Fruit fly (Drosophila melanogaster): ENCODE results near the gene Dyro.

Dyro gene

dm6 chr3L:11309743-11310518 lies 14.2 kb upstream of the Dyro start (continued):
- no peak for TF ChIP-seq E2f1 (GFP tag; IDR thresholded peaks at IDR 0.05)
- TF ChIP-seq CG8924 (tag; optimal IDR thresholded peaks at IDR 0.05): peak; percentile 44
- no peak for TF ChIP-seq her (GFP tag; optimal IDR thresholded peaks at IDR 0.05)
- no peak for TF ChIP-seq CG11247 (GFP tag; IDR thresholded peaks at IDR 0.05)
- peak; percentile 71 for TF ChIP-seq gsb-n (tag; optimal IDR thresholded peaks at IDR 0.05)
- no peak for TF ChIP-seq BtbVII (GFP tag; optimal IDR thresholded peaks at IDR 0.05)
- no peak for TF ChIP-seq crp (GFP tag; optimal IDR thresholded peaks at IDR 0.05)
- no peak for TF ChIP-seq CG15479 (GFP tag; optimal IDR thresholded peaks at IDR 0.05)
- no peak for TF ChIP-seq CG12219 (GFP tag; optimal IDR thresholded peaks at IDR 0.05)
- TF ChIP-seq CG2116 (GFP tag; optimal IDR thresholded peaks at IDR 0.05): no peak
- TF ChIP-seq CG12236 (GFP tag; optimal IDR thresholded peaks at IDR 0.05): no peak
- peak; percentile 39 for TF ChIP-seq CG8388 (GFP tag; optimal IDR thresholded peaks at IDR 0.05)
- TF ChIP-seq chinmo (GFP tag; IDR thresholded peaks at IDR 0.05; ENCODE audit: partially characterized antibody): no peak
- TF ChIP-seq kah (GFP tag; optimal IDR thresholded peaks at IDR 0.05): no peak
- TF ChIP-seq CG14965 (GFP tag; optimal IDR thresholded peaks at IDR 0.05; ENCODE audit: borderline replicate concordance): no peak
- TF ChIP-seq fd96Cb (tag; optimal IDR thresholded peaks at IDR 0.05): peak; percentile 1
- 0 out of 2 replicates have a peak, but pooled peaks have one; percentile 16 for TF ChIP-seq gt (GFP tag; IDR thresholded peaks at IDR 0.05)
- no peak for TF ChIP-seq CG10543 (GFP tag; optimal IDR thresholded peaks at IDR 0.05)
- TF ChIP-seq tap (tag; optimal IDR thresholded peaks at IDR 0.05): no peak
- no peak for TF ChIP-seq pho (GFP tag; optimal IDR thresholded peaks at IDR 0.05)
- TF ChIP-seq CG14710 (tag; optimal IDR thresholded peaks at IDR 0.05): peak; percentile 62
- no peak for TF ChIP-seq CG10431 (GFP tag; optimal IDR thresholded peaks at IDR 0.05)
- TF ChIP-seq CG2120 (GFP tag; optimal IDR thresholded peaks at IDR 0.05): no peak
- TF ChIP-seq CG14667 (GFP tag; IDR thresholded peaks at IDR 0.05): no peak
- no peak for TF ChIP-seq CG8089 (GFP tag; optimal IDR thresholded peaks at IDR 0.05)
- TF ChIP-seq CG31441 (GFP tag; IDR thresholded peaks at IDR 0.05): peak; percentile 52
- TF ChIP-seq seq (GFP tag; IDR thresholded peaks at IDR 0.05): no peak; the same call in 1 of the 2 replicates
- TF ChIP-seq CG1647 (GFP tag; optimal IDR thresholded peaks at IDR 0.05): no peak
- no peak for TF ChIP-seq CG7786 (GFP tag; optimal IDR thresholded peaks at IDR 0.05)
- no peak for TF ChIP-seq Adf1 (GFP tag; IDR thresholded peaks at IDR 0.05)
- no peak for TF ChIP-seq cwo (GFP tag; optimal IDR thresholded peaks at IDR 0.05)
- peak; percentile 70 for TF ChIP-seq CG10979 (tag; optimal IDR thresholded peaks at IDR 0.05)
- TF ChIP-seq B-H2 (GFP tag; optimal IDR thresholded peaks at IDR 0.05): no peak
- no peak for TF ChIP-seq HHEX (GFP tag; optimal IDR thresholded peaks at IDR 0.05)
- peak; percentile 33 for TF ChIP-seq CG15696 (tag; optimal IDR thresholded peaks at IDR 0.05)
- TF ChIP-seq CG17359 (tag; optimal IDR thresholded peaks at IDR 0.05): no peak
- TF ChIP-seq CG17829 (tag; optimal IDR thresholded peaks at IDR 0.05): peak; percentile 39
- no peak for TF ChIP-seq NC2α (GFP tag; optimal IDR thresholded peaks at IDR 0.05)
- TF ChIP-seq CG6689 (GFP tag; IDR thresholded peaks at IDR 0.05): no peak
- TF ChIP-seq sisA (GFP tag; IDR thresholded peaks at IDR 0.05): no peak
- TF ChIP-seq CG31388 (GFP tag; optimal IDR thresholded peaks at IDR 0.05): no peak
- no peak for TF ChIP-seq Gug (GFP tag; IDR thresholded peaks at IDR 0.05)
- no peak for TF ChIP-seq CG32772 (GFP tag; IDR thresholded peaks at IDR 0.05)
- peak; percentile 61 for TF ChIP-seq CG9727 (GFP tag; optimal IDR thresholded peaks at IDR 0.05)
- no peak for TF ChIP-seq fd3F (GFP tag; optimal IDR thresholded peaks at IDR 0.05)
- TF ChIP-seq Bgb (GFP tag; IDR thresholded peaks at IDR 0.05; ENCODE audit: partially characterized antibody): peak; percentile 35; the same call in 1 of the 2 replicates
- no peak for TF ChIP-seq CG4282 (GFP tag; optimal IDR thresholded peaks at IDR 0.05)
- TF ChIP-seq CG13775 (GFP tag; optimal IDR thresholded peaks at IDR 0.05): no peak
- no peak for TF ChIP-seq CG17186 (GFP tag; optimal IDR thresholded peaks at IDR 0.05)

Data from whole organism, embryonic.